Worm (Caenorhabditis elegans): ENCODE results near the gene F22F1.2.

DNA sequence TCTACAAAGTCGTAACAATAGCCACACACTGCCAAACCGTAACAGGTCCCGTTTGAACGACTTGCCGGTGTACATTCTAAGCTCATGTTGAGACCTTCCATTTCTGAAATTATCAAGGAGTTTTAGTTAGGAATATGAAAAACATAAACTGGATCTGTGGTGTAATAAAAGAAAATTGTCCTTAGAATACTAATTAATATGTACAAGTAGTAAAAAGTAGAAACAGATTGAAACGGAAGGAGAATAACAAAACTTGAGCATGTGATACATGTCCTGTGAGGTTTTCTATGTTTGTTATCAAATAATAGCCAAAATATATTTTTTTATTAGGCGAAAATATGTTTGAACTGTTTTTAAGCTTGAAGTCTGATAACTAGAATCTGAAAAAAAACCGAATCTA, 21.0 kb downstream of the F22F1.2 start, which contains the start of gene frpr-1:
- TF ChIP-seq him-1 (tag; optimal IDR thresholded peaks at IDR 0.05), result no peak
- TF ChIP-seq W03F9.2 (tag; optimal IDR thresholded peaks at IDR 0.05), result no peak
- TF ChIP-seq dao-5 (tag; optimal IDR thresholded peaks at IDR 0.05), result no peak
